Worm (Caenorhabditis elegans) whole organism, L4/young adult: Measurements from ENCODE around the gene gpa-8.

Source experiments
- W03F9.2 ChIP-seq: fragments of 150-350 bp; optimal IDR thresholded peaks from 2 replicates; lab custom pipeline; 2014; ENCODE audit warnings: missing biosample characterization, missing genetic modification characterization
- him-1 ChIP-seq: sonication (generic microtip); optimal IDR thresholded peaks from 2 replicates; lab custom pipeline; 2016; ENCODE audit warnings: missing genotype, missing genetic modification reagents, missing genetic modification characterization, missing compliant biosample characterization

ce11 chrV:12632048-12632447, 8.2 kb downstream of the gpa-8 start, which contains the start of gene srx-113:
- TF ChIP-seq W03F9.2 (tag; lab: Kevin White, UChicago) (no peak), him-1 (tag; lab: Kevin White, UChicago) (no peak)
